Worm (Caenorhabditis elegans): ENCODE measurements around the gene srh-35.

ce11 chrV:472589-472988 lies 23.6 kb upstream of the srh-35 start, which contains the start of gene srt-31:
- TF ChIP-seq skn-1 (tag; optimal IDR thresholded peaks at IDR 0.05) (no peak), nhr-237 (tag; optimal IDR thresholded peaks at IDR 0.05) (no peak), unc-62 (GFP tag; optimal IDR thresholded peaks at IDR 0.05) (no peak), elt-1 (tag; optimal IDR thresholded peaks at IDR 0.05) (no peak), lin-11 (tag; optimal IDR thresholded peaks at IDR 0.05) (no peak), nhr-25 (tag; optimal IDR thresholded peaks at IDR 0.05) (no peak), nhr-6 (tag; optimal IDR thresholded peaks at IDR 0.05) (no peak)
